Worm (Caenorhabditis elegans) whole organism, mixed stage, embryonic: ENCODE results near the gene F55A11.11.

ENCODE experiments used
- blmp-1 ChIP-seq: fragments of 150-350 bp; optimal IDR thresholded peaks from 2 replicates; lab custom pipeline; 2014; ENCODE audit warnings: missing biosample characterization, missing genetic modification characterization
- ceh-83 ChIP-seq: fragments of 200-800 bp; sonication (Bioruptor generic); optimal IDR thresholded peaks from 2 replicates; lab custom pipeline; 2018; ENCODE audit warnings: mild to moderate bottlenecking, missing genetic modification characterization, missing compliant biosample characterization
- ces-1 ChIP-seq: fragments of 150-350 bp; optimal IDR thresholded peaks from 2 replicates; lab custom pipeline; 2014; ENCODE audit warnings: missing biosample characterization, missing genetic modification reagents, missing genetic modification characterization
- elt-1 ChIP-seq: sonication (generic microtip); optimal IDR thresholded peaks from 2 replicates; lab custom pipeline; 2017; ENCODE audit warnings: missing genetic modification characterization, mild to moderate bottlenecking, missing compliant biosample characterization, antibody characterized with exemption, moderate library complexity, borderline replicate concordance; ENCODE audit not compliant: insufficient read depth
- nhr-12 ChIP-seq: fragments of 150-350 bp; optimal IDR thresholded peaks from 2 replicates; lab custom pipeline; 2014; ENCODE audit warnings: missing biosample characterization, missing genetic modification characterization
- pha-4 ChIP-seq: fragments of 150-350 bp; optimal IDR thresholded peaks from 2 replicates; lab custom pipeline; 2018; ENCODE audit warnings: missing biosample characterization, missing genetic modification reagents, missing genetic modification characterization
- tbx-8 ChIP-seq: fragments of 200-800 bp; sonication (Bioruptor generic); optimal IDR thresholded peaks from 2 replicates; lab custom pipeline; 2018; ENCODE audit warnings: mild to moderate bottlenecking, missing genetic modification characterization, moderate library complexity, missing compliant biosample characterization

DNA sequence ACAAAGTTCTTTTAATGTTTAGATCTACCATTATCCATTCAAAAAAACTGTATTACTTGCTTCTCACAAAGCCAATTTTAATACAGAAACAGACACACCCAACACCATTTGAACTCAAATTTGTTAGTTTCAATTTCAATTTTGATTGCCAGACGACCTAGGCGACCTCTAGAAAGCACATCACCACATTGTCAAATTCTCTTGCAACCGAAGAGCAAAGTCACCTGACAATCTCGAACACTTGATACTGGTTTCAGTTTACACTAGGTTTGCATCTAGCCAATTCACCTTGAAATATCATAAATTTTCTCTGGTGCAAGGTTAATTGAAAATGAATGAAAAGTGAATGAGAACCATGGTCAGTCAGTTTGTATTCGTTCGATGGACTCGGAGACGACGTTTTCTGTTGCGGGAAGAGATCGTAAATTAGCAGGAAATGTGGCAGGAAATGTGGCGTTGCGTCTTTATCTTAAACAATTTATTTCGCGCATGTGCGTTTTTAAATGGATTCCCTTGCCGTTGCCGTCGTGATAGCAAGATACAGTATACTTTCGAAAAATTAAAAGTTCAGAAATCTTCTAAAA, 14.4 kb downstream of the F55A11.11 start:
- no peak for TF ChIP-seq ces-1
- TF ChIP-seq nhr-12 (tag; lab: Kevin White, UChicago): no peak
- TF ChIP-seq blmp-1 (tag; lab: Kevin White, UChicago): no peak
- no peak for TF ChIP-seq tbx-8
- TF ChIP-seq pha-4: no peak
- TF ChIP-seq ceh-83 (GFP tag; lab: Kevin White, UChicago): no peak
- no peak for TF ChIP-seq elt-1 (tag; lab: Kevin White, UChicago)
